Worm (Caenorhabditis elegans) whole organism, mixed stage, embryonic: ENCODE data around the gene clec-47.
"Not testable (repeated sequence)": the region's sequence is repeated elsewhere in the genome, so short reads cannot be mapped to it uniquely, and the experiment has no call there.

Experiments used
- M03D4.4 ChIP-seq: sonication (generic microtip); optimal IDR thresholded peaks from 2 replicates; lab custom pipeline; 2017; ENCODE audit warnings: mild to moderate bottlenecking, missing genetic modification characterization, missing compliant biosample characterization
- bed-3 ChIP-seq: fragments of 200-800 bp; sonication (Bioruptor generic); optimal IDR thresholded peaks from 3 replicates; lab custom pipeline; 2018; ENCODE audit warnings: mild to moderate bottlenecking, missing genetic modification characterization, moderate library complexity, missing compliant biosample characterization
- blmp-1 ChIP-seq: fragments of 150-350 bp; optimal IDR thresholded peaks from 2 replicates; lab custom pipeline; 2014; ENCODE audit warnings: missing biosample characterization, missing genetic modification characterization
- ceh-39 ChIP-seq: fragments of 150-350 bp; optimal IDR thresholded peaks from 2 replicates; lab custom pipeline; 2014; ENCODE audit warnings: missing biosample characterization, missing genetic modification characterization
- ceh-43 ChIP-seq: fragments of 200-800 bp; sonication (Bioruptor generic); optimal IDR thresholded peaks from 2 replicates; lab custom pipeline; 2018; ENCODE audit warnings: mild to moderate bottlenecking, missing genetic modification characterization, moderate library complexity, missing compliant biosample characterization
- ceh-83 ChIP-seq: fragments of 200-800 bp; sonication (Bioruptor generic); optimal IDR thresholded peaks from 2 replicates; lab custom pipeline; 2018; ENCODE audit warnings: mild to moderate bottlenecking, missing genetic modification characterization, missing compliant biosample characterization
- drap-1 ChIP-seq: fragments of 200-800 bp; sonication (Bioruptor generic); optimal IDR thresholded peaks from 3 replicates; lab custom pipeline; 2018; ENCODE audit warnings: mild to moderate bottlenecking, missing genetic modification characterization, missing compliant biosample characterization
- elt-1 ChIP-seq: sonication (generic microtip); optimal IDR thresholded peaks from 2 replicates; lab custom pipeline; 2017; ENCODE audit warnings: missing genetic modification characterization, mild to moderate bottlenecking, missing compliant biosample characterization, antibody characterized with exemption, moderate library complexity, borderline replicate concordance; ENCODE audit not compliant: insufficient read depth
- elt-3 ChIP-seq: fragments of 150-350 bp; optimal IDR thresholded peaks from 2 replicates; lab custom pipeline; 2014; ENCODE audit warnings: missing biosample characterization, missing genetic modification characterization
- flh-1 ChIP-seq: fragments of 200-800 bp; sonication (Bioruptor generic); optimal IDR thresholded peaks from 2 replicates; lab custom pipeline; 2018; ENCODE audit warnings: mild to moderate bottlenecking, missing genetic modification characterization, moderate library complexity, missing compliant biosample characterization
- hlh-1 ChIP-seq: fragments of 150-350 bp; optimal IDR thresholded peaks from 2 replicates; lab custom pipeline; 2014; ENCODE audit warnings: missing biosample characterization, missing genetic modification reagents, missing genetic modification characterization
- lin-13 ChIP-seq: fragments of 150-350 bp; optimal IDR thresholded peaks from 2 replicates; lab custom pipeline; 2014; ENCODE audit warnings: missing biosample characterization, missing genetic modification characterization
- lin-32 ChIP-seq: fragments of 200-800 bp; sonication (Bioruptor generic); optimal IDR thresholded peaks from 2 replicates; lab custom pipeline; 2018; ENCODE audit warnings: mild to moderate bottlenecking, missing genetic modification characterization, missing compliant biosample characterization
- lsy-2 ChIP-seq: fragments of 150-350 bp; optimal IDR thresholded peaks from 2 replicates; lab custom pipeline; 2014; ENCODE audit warnings: missing biosample characterization, missing genetic modification characterization
- mab-5 ChIP-seq: fragments of 150-350 bp; optimal IDR thresholded peaks from 2 replicates; lab custom pipeline; 2014; ENCODE audit warnings: missing biosample characterization, missing genetic modification characterization
- mep-1 ChIP-seq: fragments of 150-350 bp; optimal IDR thresholded peaks from 2 replicates; lab custom pipeline; 2017; ENCODE audit warnings: missing biosample characterization, missing genetic modification reagents, missing genetic modification characterization, inconsistent platforms
- mls-2 ChIP-seq: sonication (generic microtip); optimal IDR thresholded peaks from 2 replicates; lab custom pipeline; 2016; ENCODE audit warnings: mild to moderate bottlenecking, missing genetic modification characterization, moderate library complexity, missing compliant biosample characterization
- nhr-12 ChIP-seq: fragments of 150-350 bp; optimal IDR thresholded peaks from 2 replicates; lab custom pipeline; 2014; ENCODE audit warnings: missing biosample characterization, missing genetic modification characterization
- nhr-2 ChIP-seq: fragments of 150-350 bp; optimal IDR thresholded peaks from 2 replicates; lab custom pipeline; 2014; ENCODE audit warnings: missing biosample characterization, missing genetic modification characterization
- nhr-237 ChIP-seq: fragments of 150-350 bp; optimal IDR thresholded peaks from 2 replicates; lab custom pipeline; 2014; ENCODE audit warnings: missing biosample characterization, missing genetic modification characterization
- nhr-28 ChIP-seq: fragments of 150-350 bp; optimal IDR thresholded peaks from 2 replicates; lab custom pipeline; 2014; ENCODE audit warnings: missing biosample characterization, missing genetic modification characterization
- nhr-76 ChIP-seq: sonication (generic microtip); optimal IDR thresholded peaks from 2 replicates; lab custom pipeline; 2017; ENCODE audit warnings: missing biosample characterization, missing genetic modification characterization
- pha-4 ChIP-seq: fragments of 150-350 bp; optimal IDR thresholded peaks from 2 replicates; lab custom pipeline; 2018; ENCODE audit warnings: missing biosample characterization, missing genetic modification reagents, missing genetic modification characterization
- sem-2 ChIP-seq: fragments of 200-800 bp; sonication (Bioruptor generic); optimal IDR thresholded peaks from 2 replicates; lab custom pipeline; 2018; ENCODE audit warnings: mild to moderate bottlenecking, missing genetic modification characterization, missing compliant biosample characterization
- snpc-4 ChIP-seq: fragments of 150-350 bp; optimal IDR thresholded peaks from 2 replicates; lab custom pipeline; 2014; ENCODE audit warnings: missing biosample characterization, missing genetic modification characterization
- tbx-8 ChIP-seq: fragments of 200-800 bp; sonication (Bioruptor generic); optimal IDR thresholded peaks from 2 replicates; lab custom pipeline; 2018; ENCODE audit warnings: mild to moderate bottlenecking, missing genetic modification characterization, moderate library complexity, missing compliant biosample characterization
- unc-120 ChIP-seq: sonication (generic microtip); optimal IDR thresholded peaks from 2 replicates; lab custom pipeline; 2017; ENCODE audit warnings: missing genetic modification characterization, missing compliant biosample characterization; ENCODE audit not compliant: poor library complexity, severe bottlenecking
- unc-39 ChIP-seq: fragments of 150-350 bp; optimal IDR thresholded peaks from 2 replicates; lab custom pipeline; 2014; ENCODE audit warnings: missing biosample characterization, missing genetic modification characterization
- unc-62 ChIP-seq: fragments of 150-350 bp; optimal IDR thresholded peaks from 2 replicates; lab custom pipeline; 2014; ENCODE audit warnings: missing biosample characterization, missing genetic modification reagents, missing genetic modification characterization
- zip-8 ChIP-seq: fragments of 150-350 bp; optimal IDR thresholded peaks from 2 replicates; lab custom pipeline; 2014; ENCODE audit warnings: missing biosample characterization, missing genetic modification characterization
- ztf-11 ChIP-seq: fragments of 150-350 bp; optimal IDR thresholded peaks from 2 replicates; lab custom pipeline; 2014; ENCODE audit warnings: missing biosample characterization, missing genetic modification characterization

clec-47 gene

ce11 chrV:15215175-15215574 lies 39.6 kb downstream of the clec-47 start, which contains the start of gene sri-26:
Gene sri-26 (plus strand): TSS chrV:15215475.
- TF ChIP-seq ceh-43 (GFP tag; lab: Kevin White, UChicago); hlh-1 (tag; lab: Kevin White, UChicago); lin-13 (tag; lab: Kevin White, UChicago): not testable (repeated sequence)
- TF ChIP-seq, all 35 proteins: peak for 0; not testable (repeated sequence) for 35

- TF ChIP-seq nhr-2 (no peak), ceh-83 (GFP tag; lab: Kevin White, UChicago) (no peak), ceh-43 (GFP tag; lab: Kevin White, UChicago) (no peak), tbx-8 (GFP tag; lab: Kevin White, UChicago) (no peak), unc-62 (no peak), mab-5 (tag; lab: Kevin White, UChicago) (no peak), lsy-2 (no peak), elt-3 (tag; lab: Kevin White, UChicago) (no peak), bed-3 (no peak), mls-2 (tag; lab: Kevin White, UChicago) (no peak), hlh-1 (tag; lab: Kevin White, UChicago) (no peak), nhr-28 (no peak), pha-4 (tag; lab: Kevin White, UChicago) (no peak), lin-13 (tag; lab: Kevin White, UChicago) (no peak), ztf-11 (no peak), snpc-4 (tag; lab: Kevin White, UChicago) (no peak), nhr-12 (tag; lab: Kevin White, UChicago) (no peak), lin-32 (GFP tag; lab: Kevin White, UChicago) (no peak), zip-8 (no peak)
These were observed 41.1 kb downstream of the clec-47 start, which contains the start of gene sri-25 for ce11 chrV:15216705-15217104. Gene sri-25 (plus strand): TSS chrV:15217005.

ce11 chrV:15221330-15221729 lies 45.8 kb downstream of the clec-47 start, which contains the start of gene irld-25:
Gene irld-25 (plus strand): TSS chrV:15221630.
- TF ChIP-seq sem-2 (GFP tag; lab: Kevin White, UChicago) (no peak), mep-1 (tag; lab: Kevin White, UChicago) (no peak), ceh-83 (GFP tag; lab: Kevin White, UChicago) (no peak), M03D4.4 (no peak), lin-32 (GFP tag; lab: Kevin White, UChicago) (no peak), nhr-2 (no peak), bed-3 (no peak), ceh-39 (no peak), blmp-1 (tag; lab: Kevin White, UChicago) (no peak), unc-39 (tag; lab: Kevin White, UChicago) (no peak), ztf-11 (no peak), unc-120 (no peak), elt-1 (no peak), ceh-43 (GFP tag; lab: Kevin White, UChicago) (no peak), nhr-28 (no peak), unc-62 (no peak), nhr-237 (tag; lab: Kevin White, UChicago) (no peak), lsy-2 (no peak), nhr-76 (tag; lab: Kevin White, UChicago) (no peak)

- TF ChIP-seq ceh-43 (GFP tag; lab: Kevin White, UChicago) (no peak), nhr-237 (tag; lab: Kevin White, UChicago) (no peak), unc-120 (no peak), drap-1 (no peak), unc-39 (tag; lab: Kevin White, UChicago) (no peak), flh-1 (GFP tag; lab: Kevin White, UChicago) (no peak), mls-2 (tag; lab: Kevin White, UChicago) (no peak), M03D4.4 (no peak)
These were observed 48.1 kb downstream of the clec-47 start, which contains the start of gene srw-24 for ce11 chrV:15223668-15224067. Gene srw-24 (plus strand): TSS chrV:15223968.

- no peak for TF ChIP-seq snpc-4 (tag; lab: Kevin White, UChicago)
- TF ChIP-seq, all 35 proteins: peak for 0
These were observed 50.1 kb downstream of the clec-47 start, which contains the start of gene srw-14 for ce11 chrV:15225650-15226049. Gene srw-14 (plus strand): TSS chrV:15225950.
